Worm (Caenorhabditis elegans): ENCODE results near the gene Y39B6A.9.

Gene Y39B6A.9

DNA sequence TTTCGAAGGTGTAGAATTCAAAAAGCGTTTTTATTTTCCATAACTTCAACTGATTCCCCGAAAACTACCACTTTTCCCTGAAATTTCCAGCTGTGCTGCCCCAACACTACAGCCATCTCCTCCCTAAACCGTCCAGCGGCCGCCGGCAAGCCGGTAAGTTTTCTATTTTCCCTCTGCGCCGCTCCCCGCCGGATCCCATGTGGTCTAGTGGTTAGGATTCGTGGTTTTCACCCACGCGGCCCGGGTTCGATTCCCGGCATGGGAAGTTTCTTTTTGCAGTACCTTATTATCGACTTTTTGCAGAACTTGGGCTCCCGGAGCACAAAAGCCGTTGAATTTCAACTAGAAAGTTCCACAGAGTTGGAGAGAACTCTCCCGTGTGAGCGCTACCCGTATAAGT lies 6.3 kb downstream of the Y39B6A.9 start:
- TF ChIP-seq aly-2 (tag; optimal IDR thresholded peaks at IDR 0.05) (no peak), ceh-28 (tag; optimal IDR thresholded peaks at IDR 0.05) (no peak), arid-1 (GFP tag; conservative IDR thresholded peaks at IDR 0.05) (peak; percentile 70), F44E2.7 (GFP tag; IDR thresholded peaks at IDR 0.05) (no peak), nhr-25 (tag; optimal IDR thresholded peaks at IDR 0.05; ENCODE audit: borderline replicate concordance, insufficient read depth) (no peak), dpl-1 (GFP tag; optimal IDR thresholded peaks at IDR 0.05) (no peak), vab-7 (GFP tag; IDR thresholded peaks at IDR 0.05) (peak; percentile 62), ceh-82 (tag; optimal IDR thresholded peaks at IDR 0.05) (no peak), lin-15B (tag; optimal IDR thresholded peaks at IDR 0.05) (no peak), ZK546.5 (tag; optimal IDR thresholded peaks at IDR 0.05) (no peak), Y105C5A.15 (GFP tag; IDR thresholded peaks at IDR 0.05) (no peak), duxl-1 (tag; optimal IDR thresholded peaks at IDR 0.05; ENCODE audit: poor library complexity) (no peak), lir-3 (tag; optimal IDR thresholded peaks at IDR 0.05) (no peak), unc-62 (GFP tag; optimal IDR thresholded peaks at IDR 0.05 in 1 of 2) (no peak), unc-62 (tag; optimal IDR thresholded peaks at IDR 0.05) (no peak), gei-8 (GFP tag; optimal IDR thresholded peaks at IDR 0.05) (no peak), cey-2 (tag; optimal IDR thresholded peaks at IDR 0.05; ENCODE audit: borderline replicate concordance, insufficient read depth) (no peak), mxl-2 (GFP tag; conservative IDR thresholded peaks at IDR 0.05) (no peak), set-16 (GFP tag; IDR thresholded peaks at IDR 0.05) (peak; percentile 62), ceh-20 (GFP tag; IDR thresholded peaks at IDR 0.05) (no peak), tra-1 (GFP tag; IDR thresholded peaks at IDR 0.05) (no peak), snpc-4 (tag; optimal IDR thresholded peaks at IDR 0.05) (no peak), nhr-41 (GFP tag; IDR thresholded peaks at IDR 0.05) (no peak), ceh-44 (GFP tag; IDR thresholded peaks at IDR 0.05) (no peak), zip-11 (GFP tag; IDR thresholded peaks at IDR 0.05) (no peak), ztf-11 (tag; optimal IDR thresholded peaks at IDR 0.05) (no peak), unc-130 (GFP tag; optimal IDR thresholded peaks at IDR 0.05) (no peak), snpc-1.2 (GFP tag; IDR thresholded peaks at IDR 0.05) (no peak), Y5F2A.4 (GFP tag; optimal IDR thresholded peaks at IDR 0.05) (no peak), zag-1 (tag; optimal IDR thresholded peaks at IDR 0.05) (no peak), sdz-12 (GFP tag; optimal IDR thresholded peaks at IDR 0.05) (no peak), pqm-1 (tag; optimal IDR thresholded peaks at IDR 0.05) (no peak), zfp-2 (tag; optimal IDR thresholded peaks at IDR 0.05) (peak; percentile 0), lin-29 (GFP tag; IDR thresholded peaks at IDR 0.05) (no peak), lin-1 (GFP tag; IDR thresholded peaks at IDR 0.05) (no peak), php-3 (GFP tag; IDR thresholded peaks at IDR 0.05) (no peak), lsy-2 (tag; optimal IDR thresholded peaks at IDR 0.05) (no peak), pha-4 (GFP tag; IDR thresholded peaks at IDR 0.05) (peak; percentile 62; the same call in 1 of the 2 replicates), pha-4 (tag; optimal IDR thresholded peaks at IDR 0.05) (no peak), lin-13 (GFP tag; optimal IDR thresholded peaks at IDR 0.05) (no peak), dmd-6 (GFP tag; IDR thresholded peaks at IDR 0.05) (no peak), unc-39 (tag; optimal IDR thresholded peaks at IDR 0.05) (no peak), egl-27 (tag; optimal IDR thresholded peaks at IDR 0.05) (no peak), ceh-62 (tag; optimal IDR thresholded peaks at IDR 0.05) (no peak), D1046.2 (GFP tag; IDR thresholded peaks at IDR 0.05) (no peak), madf-9 (GFP tag; conservative IDR thresholded peaks at IDR 0.05) (peak; percentile 48; the same call in 1 of the 2 replicates), jun-1 (tag; optimal IDR thresholded peaks at IDR 0.05) (no peak), spr-1 (tag; optimal IDR thresholded peaks at IDR 0.05) (no peak), F37D6.2 (tag; optimal IDR thresholded peaks at IDR 0.05) (no peak), nhr-48 (tag; optimal IDR thresholded peaks at IDR 0.05) (peak; percentile 8), attf-4 (tag; optimal IDR thresholded peaks at IDR 0.05) (no peak), dmd-9 (GFP tag; IDR thresholded peaks at IDR 0.05) (peak; percentile 52; the same call in 1 of the 2 replicates), mdl-1 (tag; optimal IDR thresholded peaks at IDR 0.05) (no peak)
